Fruit fly (Drosophila melanogaster): ENCODE results near the gene CG3546.

dm6 chrX:4557772-4558171 is at the start of gene CG3546:
- TF ChIP-seq CG13204 (GFP tag; optimal IDR thresholded peaks at IDR 0.05) (no peak), fd96Ca (GFP tag; IDR thresholded peaks at IDR 0.05) (no peak), Snoo (tag; optimal IDR thresholded peaks at IDR 0.05) (no peak), CG9948 (tag; optimal IDR thresholded peaks at IDR 0.05) (no peak)

All from whole organism, pupa.